Fruit fly (Drosophila melanogaster): Measurements from ENCODE around the gene Cp7Fc.

The Cp7Fc gene

DNA sequence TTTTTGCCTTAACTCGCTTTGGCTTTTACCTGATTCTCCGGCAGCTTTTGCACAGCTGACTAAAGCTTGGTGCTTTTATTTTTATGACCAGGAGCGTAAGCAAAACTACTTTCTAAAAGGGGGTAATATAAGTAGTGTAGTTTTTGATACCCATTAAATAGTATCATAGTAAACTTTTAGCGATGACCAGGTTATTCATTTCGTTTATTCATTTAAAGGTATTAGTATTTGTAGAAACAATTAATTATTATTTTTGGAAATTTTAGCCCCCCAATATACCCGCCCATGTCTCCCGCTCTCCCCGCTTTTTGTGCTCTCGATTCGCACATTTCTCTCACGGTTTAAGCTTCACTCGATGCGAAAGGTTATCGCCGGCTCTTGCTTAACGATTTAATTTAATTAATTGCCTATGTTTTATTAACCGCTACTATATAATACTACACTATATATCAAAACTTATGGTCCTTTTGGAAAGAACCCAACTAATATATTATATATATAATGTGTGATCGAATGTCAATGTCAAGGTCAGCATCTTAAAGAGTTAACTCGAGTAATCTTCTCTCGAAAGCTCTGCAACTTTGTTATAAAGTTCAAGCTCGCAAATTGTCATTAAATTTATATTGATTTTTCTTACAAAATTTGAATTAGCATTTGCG lies 12.4 kb upstream of the Cp7Fc start, which contains the start of gene Sptr (continued):
- TF ChIP-seq gro (GFP tag; optimal IDR thresholded peaks at IDR 0.05) (peak; percentile 86), lov (optimal IDR thresholded peaks at IDR 0.05) (no peak), lov (GFP tag; IDR thresholded peaks at IDR 0.05) (0 out of 3 replicates have a peak, but pooled peaks have one; percentile 26), lbe (GFP tag; optimal IDR thresholded peaks at IDR 0.05) (peak; percentile 88), CG7839 (tag; optimal IDR thresholded peaks at IDR 0.05) (peak; percentile 92), CG8359 (GFP tag; optimal IDR thresholded peaks at IDR 0.05; ENCODE audit: borderline replicate concordance) (peak; percentile 27), wor (GFP tag; IDR thresholded peaks at IDR 0.05) (peak; percentile 67), org-1 (GFP tag; optimal IDR thresholded peaks at IDR 0.05) (peak; percentile 82), CG2678 (tag; optimal IDR thresholded peaks at IDR 0.05) (peak; percentile 94), CG15479 (GFP tag; optimal IDR thresholded peaks at IDR 0.05) (no peak), gt (GFP tag; IDR thresholded peaks at IDR 0.05) (no peak), Adf1 (GFP tag; IDR thresholded peaks at IDR 0.05) (peak; percentile 74), ase (GFP tag; IDR thresholded peaks at IDR 0.05) (peak; percentile 77; the same call in 2 of the 3 replicates), CG4328 (GFP tag; optimal IDR thresholded peaks at IDR 0.05) (peak; percentile 82), ro (GFP tag; IDR thresholded peaks at IDR 0.05) (peak; percentile 56), ham (GFP tag; IDR thresholded peaks at IDR 0.05) (peak; percentile 60; the same call in 1 of the 2 replicates), Nf-YA (GFP tag; IDR thresholded peaks at IDR 0.05) (peak; percentile 77), CG2875 (GFP tag; optimal IDR thresholded peaks at IDR 0.05) (peak; percentile 62), bigmax (GFP tag; optimal IDR thresholded peaks at IDR 0.05) (no peak), CG10366 (GFP tag; IDR thresholded peaks at IDR 0.05) (peak; percentile 87), hth (optimal IDR thresholded peaks at IDR 0.05) (no peak), CG18599 (GFP tag; optimal IDR thresholded peaks at IDR 0.05) (peak; percentile 96), Stat92E (GFP tag; optimal IDR thresholded peaks at IDR 0.05) (no peak), CG33557 (GFP tag; optimal IDR thresholded peaks at IDR 0.05) (no peak), pfk (GFP tag; optimal IDR thresholded peaks at IDR 0.05) (no peak), CG12391 (tag; optimal IDR thresholded peaks at IDR 0.05) (peak; percentile 88), sens-2 (GFP tag; IDR thresholded peaks at IDR 0.05) (0 out of 2 replicates have a peak, but pooled peaks have one; percentile 15), ash1 (GFP tag; optimal IDR thresholded peaks at IDR 0.05) (peak; percentile 23), E2f2 (GFP tag; IDR thresholded peaks at IDR 0.05) (peak; percentile 77), Meics (GFP tag; optimal IDR thresholded peaks at IDR 0.05) (peak; percentile 94), stc (GFP tag; IDR thresholded peaks at IDR 0.05) (peak; percentile 93), CG12104 (GFP tag; optimal IDR thresholded peaks at IDR 0.05) (peak; percentile 84), Antp (GFP tag; optimal IDR thresholded peaks at IDR 0.05) (peak; percentile 64), Chrac-16 (GFP tag; optimal IDR thresholded peaks at IDR 0.05) (peak; percentile 72), schlank (tag; optimal IDR thresholded peaks at IDR 0.05) (peak; percentile 76), Xrp1 (GFP tag; IDR thresholded peaks at IDR 0.05) (peak; percentile 89), CG7357 (GFP tag; IDR thresholded peaks at IDR 0.05) (peak; percentile 73), ewg (GFP tag; optimal IDR thresholded peaks at IDR 0.05) (peak; percentile 66), Oli (tag; optimal IDR thresholded peaks at IDR 0.05) (peak; percentile 86), CG10462 (GFP tag; optimal IDR thresholded peaks at IDR 0.05) (peak; percentile 58), ab (GFP tag; optimal IDR thresholded peaks at IDR 0.05) (no peak), eyg (GFP tag; optimal IDR thresholded peaks at IDR 0.05) (peak; percentile 67), Awh (GFP tag; IDR thresholded peaks at IDR 0.05) (peak; percentile 88), CG13775 (GFP tag; optimal IDR thresholded peaks at IDR 0.05) (peak; percentile 80), CG3726 (GFP tag; IDR thresholded peaks at IDR 0.05) (peak; percentile 73; the same call in 2 of the 3 replicates), ap (GFP tag; IDR thresholded peaks at IDR 0.05) (peak; percentile 80), CG18619 (GFP tag; optimal IDR thresholded peaks at IDR 0.05) (peak; percentile 81), corto (GFP tag; optimal IDR thresholded peaks at IDR 0.05) (peak; percentile 90), ken (GFP tag; IDR thresholded peaks at IDR 0.05) (peak; percentile 78), nmo (GFP tag; optimal IDR thresholded peaks at IDR 0.05) (peak; percentile 83)
